Worm (Caenorhabditis elegans) whole organism, L1 larva: ENCODE measurements around the gene fbxa-156.

ENCODE experiments used
- C34B4.2 ChIP-seq: sonication (generic microtip); optimal IDR thresholded peaks from 2 replicates; lab custom pipeline; 2017; ENCODE audit warnings: mild to moderate bottlenecking, missing genetic modification characterization, missing compliant biosample characterization
- F16B12.6 ChIP-seq: fragments of 150-350 bp; optimal IDR thresholded peaks from 2 replicates; lab custom pipeline; 2014; ENCODE audit warnings: missing biosample characterization, missing genetic modification characterization
- Y116A8C.19 ChIP-seq: sonication (generic microtip); optimal IDR thresholded peaks from 2 replicates; lab custom pipeline; 2016; ENCODE audit warnings: missing compliant biosample characterization, missing genetic modification characterization, borderline replicate concordance
- aha-1 ChIP-seq: fragments of 150-350 bp; optimal IDR thresholded peaks from 2 replicates; lab custom pipeline; 2014; ENCODE audit warnings: missing biosample characterization, missing genetic modification characterization
- alr-1 ChIP-seq: fragments of 200-800 bp; sonication (Bioruptor generic); optimal IDR thresholded peaks from 2 replicates; lab custom pipeline; 2018; ENCODE audit warnings: borderline replicate concordance, mild to moderate bottlenecking, missing genetic modification characterization, missing compliant biosample characterization
- aly-2 ChIP-seq: fragments of 150-350 bp; optimal IDR thresholded peaks from 2 replicates; lab custom pipeline; 2014; ENCODE audit warnings: missing biosample characterization, missing genetic modification characterization
- ama-1 ChIP-seq: fragments of 150-350 bp; optimal IDR thresholded peaks from 2 replicates; lab custom pipeline; 2014
- blmp-1 ChIP-seq: fragments of 150-350 bp; optimal IDR thresholded peaks from 2 replicates; lab custom pipeline; 2014; ENCODE audit warnings: missing biosample characterization, missing genetic modification characterization
- ceh-82 ChIP-seq, 3 experiments: fragments of 150-350 bp in 1 of 3; sonication (generic microtip) in 2 of 3; optimal IDR thresholded peaks; 2 replicates each; lab custom pipeline; 2014 to 2017; ENCODE audit warnings: missing biosample characterization in 3 of 3, missing genetic modification characterization in 3 of 3
- ces-1 ChIP-seq: fragments of 150-350 bp; optimal IDR thresholded peaks from 2 replicates; lab custom pipeline; 2014; ENCODE audit warnings: missing biosample characterization, missing genetic modification reagents, missing genetic modification characterization
- dsc-1 ChIP-seq: sonication (generic microtip); optimal IDR thresholded peaks from 2 replicates; lab custom pipeline; 2016; ENCODE audit warnings: mild to moderate bottlenecking, missing genetic modification characterization, missing compliant biosample characterization
- efl-1 ChIP-seq, 4 experiments: fragments of 150-350 bp; optimal IDR thresholded peaks in 3 of 4; peaks in 1 of 4; 1 replicate in 1 of 4; 2 replicates in 3 of 4; lab custom pipeline; 2014; ENCODE audit warnings: missing biosample characterization in 2 of 4, missing genetic modification characterization in 2 of 4, missing genetic modification reagents in 2 of 4
- elt-2 ChIP-seq: sonication (generic microtip); optimal IDR thresholded peaks from 2 replicates; lab custom pipeline; 2016; ENCODE audit warnings: missing genetic modification characterization, mild to moderate bottlenecking, inconsistent platforms, missing compliant biosample characterization, missing genetic modification reagents
- grh-1 ChIP-seq: fragments of 200-800 bp; sonication (Bioruptor generic); IDR thresholded peaks from 2 replicates; pipeline ENCODE4 v1.3.6; 2022; ENCODE audit warnings: missing genetic modification reagents, missing genetic modification characterization, missing compliant biosample characterization
- hlh-17 ChIP-seq: fragments of 200-800 bp; sonication (Bioruptor generic); optimal IDR thresholded peaks from 2 replicates; lab custom pipeline; 2018; ENCODE audit warnings: missing genetic modification characterization, mild to moderate bottlenecking, missing compliant biosample characterization, moderate library complexity, borderline replicate concordance
- isw-1 ChIP-seq: fragments of 200-800 bp; sonication (Bioruptor generic); IDR thresholded peaks from 2 replicates; pipeline ENCODE4 v1.3.6; 2022; ENCODE audit warnings: missing genetic modification characterization, missing compliant biosample characterization
- jun-1 ChIP-seq: fragments of 150-350 bp; optimal IDR thresholded peaks from 2 replicates; lab custom pipeline; 2014; ENCODE audit warnings: missing biosample characterization, missing genetic modification reagents, missing genetic modification characterization
- lin-15B ChIP-seq: fragments of 150-350 bp; sonication (generic microtip); optimal IDR thresholded peaks from 3 replicates; lab custom pipeline; 2014; ENCODE audit warnings: missing biosample characterization, missing genetic modification characterization
- lin-39 ChIP-seq: fragments of 150-350 bp; optimal IDR thresholded peaks from 2 replicates; lab custom pipeline; 2014; ENCODE audit warnings: missing biosample characterization, missing genetic modification reagents, missing genetic modification characterization
- lir-3 ChIP-seq: sonication (generic microtip); optimal IDR thresholded peaks from 2 replicates; lab custom pipeline; 2016; ENCODE audit warnings: mild to moderate bottlenecking, missing genetic modification characterization, moderate library complexity, missing compliant biosample characterization; ENCODE audit not compliant: poor library complexity
- mab-9 ChIP-seq: fragments of 200-800 bp; sonication (Bioruptor generic); IDR thresholded peaks from 2 replicates; pipeline ENCODE4 v1.3.6; 2022; ENCODE audit warnings: missing genetic modification reagents, missing genetic modification characterization, missing compliant biosample characterization
- mep-1 ChIP-seq: fragments of 150-350 bp; optimal IDR thresholded peaks from 2 replicates; lab custom pipeline; 2014; ENCODE audit warnings: missing biosample characterization, missing genetic modification characterization
- nhr-20 ChIP-seq: sonication (generic microtip); optimal IDR thresholded peaks from 2 replicates; lab custom pipeline; 2016; ENCODE audit warnings: mild to moderate bottlenecking, missing genetic modification characterization, missing compliant biosample characterization
- nhr-28 ChIP-seq: fragments of 150-350 bp; optimal IDR thresholded peaks from 2 replicates; lab custom pipeline; 2014; ENCODE audit warnings: missing biosample characterization, missing genetic modification characterization
- nhr-47 ChIP-seq: sonication (generic microtip); optimal IDR thresholded peaks from 2 replicates; lab custom pipeline; 2016; ENCODE audit warnings: mild to moderate bottlenecking, missing genetic modification characterization, moderate library complexity, missing compliant biosample characterization
- nhr-76 ChIP-seq: sonication (generic microtip); optimal IDR thresholded peaks from 2 replicates; lab custom pipeline; 2017; ENCODE audit warnings: missing biosample characterization, missing genetic modification characterization
- nhr-84 ChIP-seq: sonication (generic microtip); optimal IDR thresholded peaks from 2 replicates; lab custom pipeline; 2017; ENCODE audit warnings: missing biosample characterization, missing genetic modification characterization
- nhr-85 ChIP-seq: sonication (generic microtip); peaks from one replicate; lab custom pipeline; 2016; ENCODE audit warnings: missing genetic modification characterization, inconsistent platforms, missing compliant biosample characterization
- snpc-4 ChIP-seq: fragments of 150-350 bp; optimal IDR thresholded peaks from 2 replicates; lab custom pipeline; 2014; ENCODE audit warnings: missing biosample characterization, missing genetic modification characterization
- snu-23 ChIP-seq: sonication (generic microtip); optimal IDR thresholded peaks from 2 replicates; lab custom pipeline; 2016; ENCODE audit warnings: missing genetic modification characterization, missing compliant biosample characterization
- sox-4 ChIP-seq: sonication (generic microtip); optimal IDR thresholded peaks from 2 replicates; lab custom pipeline; 2016; ENCODE audit warnings: missing genetic modification characterization, missing compliant biosample characterization
- sptf-1 ChIP-seq: fragments of 150-350 bp; optimal IDR thresholded peaks from 2 replicates; lab custom pipeline; 2014; ENCODE audit warnings: missing biosample characterization, missing genetic modification characterization
- tbx-2 ChIP-seq: sonication (generic microtip); optimal IDR thresholded peaks from 2 replicates; lab custom pipeline; 2016; ENCODE audit warnings: missing genetic modification characterization, missing compliant biosample characterization
- tlp-1 ChIP-seq: fragments of 150-350 bp; optimal IDR thresholded peaks from 2 replicates; lab custom pipeline; 2014; ENCODE audit warnings: missing biosample characterization, missing genetic modification characterization
- unc-62 ChIP-seq: fragments of 150-350 bp; optimal IDR thresholded peaks from 2 replicates; lab custom pipeline; 2014; ENCODE audit warnings: missing biosample characterization, missing genetic modification reagents, missing genetic modification characterization
- unc-98 ChIP-seq: fragments of 200-800 bp; sonication (Bioruptor generic); IDR thresholded peaks from 2 replicates; pipeline ENCODE4 v1.3.6; 2022; ENCODE audit warnings: missing genetic modification characterization, missing compliant biosample characterization
- vab-15 ChIP-seq: sonication (generic microtip); optimal IDR thresholded peaks from 2 replicates; lab custom pipeline; 2017; ENCODE audit warnings: missing genotype, mild to moderate bottlenecking, missing genetic modification characterization, missing compliant biosample characterization

fbxa-156 gene

ce11 chrV:17896736-17897353, at the start of gene fbxa-156:
TSS of gene fbxa-156 (minus strand) at chrV:17896786.
- TF ChIP-seq elt-2 (peak; percentile 25), isw-1 (no peak), aly-2 (no peak), nhr-28 (tag; lab: Kevin White, UChicago) (no peak)
- TF ChIP-seq, all 84 proteins: peak for 1

- no peak for TF ChIP-seq snpc-4
- TF ChIP-seq nhr-20 (tag; lab: Kevin White, UChicago): no peak
- TF ChIP-seq tbx-2 (tag; lab: Kevin White, UChicago): no peak
- TF ChIP-seq unc-62 (GFP tag; lab: Kevin White, UChicago): no peak
- no peak for TF ChIP-seq ama-1 (lab: Kevin White, UChicago)
- TF ChIP-seq grh-1 (GFP tag; lab: Robert Waterston, UW): no peak
- no peak for TF ChIP-seq dsc-1 (tag; lab: Kevin White, UChicago)
- TF ChIP-seq vab-15 (tag; lab: Kevin White, UChicago): no peak
- no peak for TF ChIP-seq ceh-82 (tag; optimal IDR thresholded peaks at IDR 0.05; lab: Kevin White, UChicago)
- TF ChIP-seq snu-23 (GFP tag; lab: Kevin White, UChicago): no peak
- no peak for TF ChIP-seq Y116A8C.19 (tag; lab: Kevin White, UChicago)
- TF ChIP-seq nhr-28 (tag; lab: Kevin White, UChicago): no peak
- no peak for TF ChIP-seq elt-2
- no peak for TF ChIP-seq ces-1 (GFP tag; lab: Kevin White, UChicago)
- TF ChIP-seq alr-1 (tag; lab: Kevin White, UChicago): no peak
Measured at ce11 chrV:17945460-17945859, 48.9 kb upstream of the fbxa-156 start.

ce11 chrV:17944849-17945452, 48.4 kb upstream of the fbxa-156 start:
- no peak for TF ChIP-seq nhr-76 (tag; lab: Kevin White, UChicago)
- TF ChIP-seq jun-1 (tag; lab: Kevin White, UChicago): no peak
- TF ChIP-seq efl-1 (optimal IDR thresholded peaks at IDR 0.05; lab: Kevin White, UChicago): no peak
- TF ChIP-seq efl-1 (GFP tag; optimal IDR thresholded peaks at IDR 0.05 in 1 of 2; lab: Kevin White, UChicago): peak in 1 of 2 experiments; percentile 55
- no peak for TF ChIP-seq lir-3 (tag; lab: Kevin White, UChicago)
- no peak for TF ChIP-seq nhr-47 (tag; lab: Kevin White, UChicago)
- no peak for TF ChIP-seq C34B4.2 (tag; lab: Kevin White, UChicago)

ce11 chrV:17943877-17944472, 47.4 kb upstream of the fbxa-156 start:
- peak; percentile 35 for TF ChIP-seq nhr-85 (tag; lab: Kevin White, UChicago)
- TF ChIP-seq nhr-28 (tag; lab: Kevin White, UChicago): no peak
- TF ChIP-seq lin-39 (tag; lab: Kevin White, UChicago): no peak
- no peak for TF ChIP-seq nhr-84 (tag; lab: Kevin White, UChicago)
- TF ChIP-seq, all 84 proteins: peak for 1

ce11 chrV:17938978-17939377, 42.4 kb upstream of the fbxa-156 start:
- TF ChIP-seq sptf-1 (tag; lab: Kevin White, UChicago): no peak
- TF ChIP-seq unc-98: no peak
- TF ChIP-seq tlp-1 (tag; lab: Kevin White, UChicago): no peak
- TF ChIP-seq aly-2: no peak
- TF ChIP-seq aha-1 (tag; lab: Kevin White, UChicago): no peak
- no peak for TF ChIP-seq sox-4 (tag; lab: Kevin White, UChicago)
- TF ChIP-seq lin-39 (tag; lab: Kevin White, UChicago): no peak
- TF ChIP-seq mep-1 (tag; lab: Kevin White, UChicago): no peak
- TF ChIP-seq elt-2: no peak
- no peak for TF ChIP-seq efl-1 (optimal IDR thresholded peaks at IDR 0.05; lab: Kevin White, UChicago)
- TF ChIP-seq efl-1 (GFP tag; optimal IDR thresholded peaks at IDR 0.05 in 1 of 2; lab: Kevin White, UChicago): no peak
- no peak for TF ChIP-seq lin-15B (tag; lab: Kevin White, UChicago)
- TF ChIP-seq blmp-1: no peak
- TF ChIP-seq hlh-17: no peak
- TF ChIP-seq mab-9 (GFP tag; lab: Robert Waterston, UW): no peak
- TF ChIP-seq F16B12.6 (tag; lab: Kevin White, UChicago): no peak
